Fruit fly (Drosophila melanogaster) whole organism: ENCODE data around the gene Acyp.

Source experiments
- CG8478 ChIP-seq: fragments of >200 bp; optimal IDR thresholded peaks from 2 replicates; lab custom pipeline; 2018; ENCODE audit warnings: inconsistent platforms
- Dll ChIP-seq: fragments of >200 bp; optimal IDR thresholded peaks from 2 replicates; lab custom pipeline; 2017
- EcR ChIP-seq, 2 experiments: fragments of >200 bp; optimal IDR thresholded peaks; 2 replicates each; lab custom pipeline; 2017; ENCODE audit warnings: missing biosample characterization in 2 of 2, missing genetic modification characterization in 2 of 2, missing genetic modification reagents in 2 of 2
- pan ChIP-seq: fragments of >200 bp; optimal IDR thresholded peaks from 2 replicates; lab custom pipeline; 2017
- psq ChIP-seq: fragments of >200 bp; optimal IDR thresholded peaks from 2 replicates; lab custom pipeline; 2017
- usp ChIP-seq: fragments of >200 bp; optimal IDR thresholded peaks from 2 replicates; lab custom pipeline; 2017; ENCODE audit warnings: missing biosample characterization, missing genetic modification characterization, mixed read lengths

- no peak for TF ChIP-seq usp (GFP tag; lab: Kevin White, UChicago)
- TF ChIP-seq psq = no peak
- TF ChIP-seq pan (lab: Kevin White, UChicago) = no peak
- TF ChIP-seq CG8478 (lab: Kevin White, UChicago) = no peak
- no peak for TF ChIP-seq EcR (GFP tag; optimal IDR thresholded peaks at IDR 0.05; lab: Kevin White, UChicago)
- no peak for TF ChIP-seq Dll (lab: Kevin White, UChicago)
Observed at dm6 chr2L:13904331-13904911, 7.5 kb upstream of the Acyp start, which contains the start of gene Smg5.
